Fruit fly (Drosophila melanogaster): ENCODE measurements around the gene CG14384.
A peak's percentile ranks its signal among the peaks of the same experiment; 100 is the strongest.

Gene CG14384

DNA sequence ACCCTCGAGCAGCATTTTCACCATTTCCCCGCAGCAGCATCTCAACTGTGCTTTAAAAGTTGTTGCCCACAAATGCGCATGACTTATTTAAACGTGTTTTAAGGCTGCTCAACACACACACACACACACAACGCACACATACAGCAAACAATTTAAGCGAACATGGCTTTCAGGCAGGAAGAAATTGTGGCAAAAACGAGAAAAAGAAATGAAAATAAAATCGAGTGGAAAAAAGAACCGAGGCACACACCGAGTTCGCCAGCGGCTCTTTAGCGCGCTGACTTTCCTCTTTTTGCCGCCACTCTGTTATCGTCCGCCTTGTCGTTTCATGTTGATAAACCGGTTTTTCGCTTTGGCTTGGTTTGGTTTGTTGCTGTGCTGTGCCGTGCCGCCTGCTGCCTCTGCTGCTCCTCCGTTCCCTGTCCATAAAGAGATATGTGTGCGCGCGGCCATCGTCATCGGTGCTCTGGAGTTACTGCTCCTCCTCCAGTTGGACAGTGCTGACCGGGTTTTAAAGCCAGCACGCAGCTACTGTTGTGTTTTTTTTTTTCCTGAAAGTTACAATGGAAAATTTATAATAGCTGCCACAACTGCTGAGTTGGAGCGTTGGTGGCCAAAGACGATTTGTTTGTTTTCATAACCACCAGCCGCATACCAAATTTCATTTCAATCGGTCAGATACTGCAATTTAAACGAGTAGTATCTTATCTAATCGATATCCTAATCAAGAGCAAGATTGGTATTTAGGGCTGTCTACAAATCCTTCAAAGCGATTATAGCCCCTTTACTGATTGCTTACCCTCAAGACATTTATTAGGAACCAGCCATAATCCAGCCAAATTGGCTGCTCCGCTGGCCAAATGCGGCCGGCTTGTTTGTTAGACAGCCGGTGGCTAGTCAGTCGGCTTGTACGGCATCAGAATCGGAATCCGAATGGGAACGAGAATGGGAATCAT lies 48.6 kb upstream of the CG14384 start (continued):
- 0 out of 3 replicates have a peak, but pooled peaks have one; percentile 7 for TF ChIP-seq so (GFP tag; IDR thresholded peaks at IDR 0.05)
- no peak for TF ChIP-seq HLH4C (GFP tag; IDR thresholded peaks at IDR 0.05; ENCODE audit: partially characterized antibody)
- peak; percentile 22 for TF ChIP-seq gem (tag; optimal IDR thresholded peaks at IDR 0.05)
- no peak for TF ChIP-seq mld (GFP tag; IDR thresholded peaks at IDR 0.05; ENCODE audit: partially characterized antibody)
- TF ChIP-seq Fer3 (tag; optimal IDR thresholded peaks at IDR 0.05), result no peak
- no peak for TF ChIP-seq lola (GFP tag; optimal IDR thresholded peaks at IDR 0.05)
- TF ChIP-seq CG31365 (tag; optimal IDR thresholded peaks at IDR 0.05), result no peak
- TF ChIP-seq slbo (GFP tag; IDR thresholded peaks at IDR 0.05), result no peak
- no peak for TF ChIP-seq inv (GFP tag; IDR thresholded peaks at IDR 0.05; ENCODE audit: partially characterized antibody)
- TF ChIP-seq H15 (GFP tag; IDR thresholded peaks at IDR 0.05), result no peak
- no peak for TF ChIP-seq Scr (GFP tag; IDR thresholded peaks at IDR 0.05; ENCODE audit: partially characterized antibody)
- TF ChIP-seq CG8924 (tag; optimal IDR thresholded peaks at IDR 0.05), result no peak
- 0 out of 2 replicates have a peak, but pooled peaks have one; percentile 4 for TF ChIP-seq onecut (GFP tag; IDR thresholded peaks at IDR 0.05)
- no peak for TF ChIP-seq CG16779 (GFP tag; IDR thresholded peaks at IDR 0.05)
- peak; percentile 5 for TF ChIP-seq Meics (GFP tag; optimal IDR thresholded peaks at IDR 0.05)
- TF ChIP-seq ranshi (GFP tag; IDR thresholded peaks at IDR 0.05), result no peak
- no peak for TF ChIP-seq danr (GFP tag; IDR thresholded peaks at IDR 0.05)
- TF ChIP-seq CG32772 (GFP tag; IDR thresholded peaks at IDR 0.05), result peak; percentile 32; the same call in 1 of the 2 replicates
- no peak for TF ChIP-seq NK7.1 (GFP tag; optimal IDR thresholded peaks at IDR 0.05)
- TF ChIP-seq her (GFP tag; optimal IDR thresholded peaks at IDR 0.05), result no peak
- TF ChIP-seq sim (GFP tag; IDR thresholded peaks at IDR 0.05), result no peak
- TF ChIP-seq grau (tag; optimal IDR thresholded peaks at IDR 0.05), result peak; percentile 5
- no peak for TF ChIP-seq CG4617 (GFP tag; optimal IDR thresholded peaks at IDR 0.05; ENCODE audit: borderline replicate concordance)
- peak; percentile 78 for TF ChIP-seq ewg (GFP tag; optimal IDR thresholded peaks at IDR 0.05)
- no peak for TF ChIP-seq gsb (GFP tag; IDR thresholded peaks at IDR 0.05)
- no peak for TF ChIP-seq CG11504 (tag; optimal IDR thresholded peaks at IDR 0.05)
- no peak for TF ChIP-seq CG15269 (tag; optimal IDR thresholded peaks at IDR 0.05)
- TF ChIP-seq corto (GFP tag; optimal IDR thresholded peaks at IDR 0.05), result peak; percentile 42
- peak; percentile 69 for TF ChIP-seq cg (GFP tag; optimal IDR thresholded peaks at IDR 0.05)
- no peak for TF ChIP-seq Ets97D (GFP tag; optimal IDR thresholded peaks at IDR 0.05)
- no peak for TF ChIP-seq sr (GFP tag; IDR thresholded peaks at IDR 0.05)
- peak; percentile 37 for TF ChIP-seq CG10543 (GFP tag; optimal IDR thresholded peaks at IDR 0.05)
- no peak for TF ChIP-seq cato (GFP tag; optimal IDR thresholded peaks at IDR 0.05; ENCODE audit: borderline replicate concordance)
- no peak for TF ChIP-seq emc (GFP tag; optimal IDR thresholded peaks at IDR 0.05)
- peak; percentile 29; the same call in 1 of the 3 replicates for TF ChIP-seq dysf (GFP tag; IDR thresholded peaks at IDR 0.05)
- no peak for TF ChIP-seq ftz-f1 (GFP tag; optimal IDR thresholded peaks at IDR 0.05)
- TF ChIP-seq CG12769 (tag; optimal IDR thresholded peaks at IDR 0.05), result peak; percentile 85
- no peak for TF ChIP-seq ara (GFP tag; IDR thresholded peaks at IDR 0.05)
- no peak for TF ChIP-seq kay (GFP tag; optimal IDR thresholded peaks at IDR 0.05)
- no peak for TF ChIP-seq CG4730 (GFP tag; IDR thresholded peaks at IDR 0.05)
- TF ChIP-seq BtbVII (GFP tag; optimal IDR thresholded peaks at IDR 0.05), result no peak
- TF ChIP-seq ERR (GFP tag; optimal IDR thresholded peaks at IDR 0.05), result no peak
- no peak for TF ChIP-seq CG10209 (GFP tag; optimal IDR thresholded peaks at IDR 0.05)
- TF ChIP-seq ham (GFP tag; IDR thresholded peaks at IDR 0.05), result no peak
- peak; percentile 3 for TF ChIP-seq CG3838 (GFP tag; optimal IDR thresholded peaks at IDR 0.05)
- no peak for TF ChIP-seq CG5180 (GFP tag; optimal IDR thresholded peaks at IDR 0.05)
- TF ChIP-seq CG3281 (GFP tag; optimal IDR thresholded peaks at IDR 0.05), result peak; percentile 16
- TF ChIP-seq CG8089 (GFP tag; optimal IDR thresholded peaks at IDR 0.05), result no peak

Measured in whole organism, embryonic.